Worm (Caenorhabditis elegans) whole organism, young adult: Measurements from ENCODE around the gene B0336.12.

Experiments
- B0035.1 ChIP-seq: sonication (generic microtip); optimal IDR thresholded peaks from 2 replicates; lab custom pipeline; 2016; ENCODE audit warnings: missing genetic modification characterization, mild to moderate bottlenecking, missing compliant biosample characterization, missing genotype, missing genetic modification reagents
- B0336.3 ChIP-seq: fragments of 200-800 bp; sonication (Bioruptor generic); IDR thresholded peaks from 2 replicates; pipeline ENCODE4 v1.3.6; 2022; ENCODE audit warnings: missing genetic modification characterization, missing compliant biosample characterization
- F33H1.4 ChIP-seq: fragments of 200-800 bp; sonication (Bioruptor generic); IDR thresholded peaks from 2 replicates; pipeline ENCODE4 v1.3.6; 2022; ENCODE audit warnings: missing genetic modification reagents, missing genetic modification characterization, missing compliant biosample characterization
- F52B5.7 ChIP-seq: sonication (generic microtip); optimal IDR thresholded peaks from 2 replicates; lab custom pipeline; 2016; ENCODE audit warnings: mild to moderate bottlenecking, missing genetic modification characterization, missing compliant biosample characterization
- T07F8.4 ChIP-seq: sonication (generic microtip); optimal IDR thresholded peaks from 2 replicates; lab custom pipeline; 2016; ENCODE audit warnings: mild to moderate bottlenecking, missing genetic modification characterization, moderate library complexity, missing compliant biosample characterization
- Y95B8A.8 ChIP-seq: fragments of 200-800 bp; sonication (Bioruptor generic); IDR thresholded peaks from 2 replicates; pipeline ENCODE4 v1.3.6; 2022; ENCODE audit warnings: missing genetic modification reagents, missing genetic modification characterization, missing compliant biosample characterization
- ZK185.1 ChIP-seq: sonication (generic microtip); optimal IDR thresholded peaks from 2 replicates; lab custom pipeline; 2016; ENCODE audit warnings: mild to moderate bottlenecking, missing genetic modification characterization, missing compliant biosample characterization; ENCODE audit not compliant: poor library complexity, severe bottlenecking
- ama-1 ChIP-seq, 3 experiments: fragments of 150-350 bp in 1 of 3; sonication (generic microtip) in 2 of 3; optimal IDR thresholded peaks; 2 replicates each; lab custom pipeline; 2014 to 2018; ENCODE audit warnings: missing biosample characterization in 2 of 3, missing genetic modification characterization in 2 of 3, missing genetic modification reagents in 2 of 3
- aptf-3 ChIP-seq: fragments of 200-800 bp; sonication (Bioruptor generic); IDR thresholded peaks from 2 replicates; pipeline ENCODE4 v1.3.6; 2022; ENCODE audit warnings: missing genetic modification characterization, missing compliant biosample characterization
- attf-5 ChIP-seq: fragments of 200-800 bp; sonication (Bioruptor generic); optimal IDR thresholded peaks from 2 replicates; lab custom pipeline; 2018; ENCODE audit warnings: mild to moderate bottlenecking, missing genetic modification characterization, missing compliant biosample characterization
- bed-1 ChIP-seq: fragments of 200-800 bp; sonication (Bioruptor generic); IDR thresholded peaks from 2 replicates; pipeline ENCODE4 v1.3.6; 2022; ENCODE audit warnings: missing genetic modification reagents, missing genetic modification characterization, missing compliant biosample characterization
- cebp-1 ChIP-seq, 2 experiments: fragments of 200-800 bp in 1 of 2; sonication (Bioruptor generic) in 1 of 2; sonication (generic microtip) in 1 of 2; IDR thresholded peaks in 1 of 2; optimal IDR thresholded peaks in 1 of 2; 2 replicates each; pipeline versions ENCODE4 v1.3.6 to Lab custom; 2017 to 2022; ENCODE audit warnings: missing compliant biosample characterization in 2 of 2, missing genetic modification characterization in 2 of 2, mild to moderate bottlenecking in 1 of 2, missing genetic modification reagents in 1 of 2, moderate library complexity in 1 of 2
- ceh-100 ChIP-seq: fragments of 200-800 bp; sonication (Bioruptor generic); IDR thresholded peaks from 2 replicates; pipeline ENCODE4 v1.3.6; 2022; ENCODE audit warnings: missing genetic modification reagents, missing genetic modification characterization, missing compliant biosample characterization
- ceh-91 ChIP-seq: fragments of 200-800 bp; sonication (Bioruptor generic); IDR thresholded peaks from 2 replicates; pipeline ENCODE4 v1.3.6; 2022; ENCODE audit warnings: missing genetic modification reagents, missing genetic modification characterization, missing compliant biosample characterization
- dox-1 ChIP-seq: fragments of 200-800 bp; sonication (Bioruptor generic); IDR thresholded peaks from 2 replicates; pipeline ENCODE4 v1.3.6; 2022; ENCODE audit warnings: missing genetic modification reagents, missing genetic modification characterization, missing compliant biosample characterization
- dpl-1 ChIP-seq: fragments of 150-350 bp; optimal IDR thresholded peaks from 2 replicates; lab custom pipeline; 2014; ENCODE audit warnings: missing biosample characterization, missing genetic modification reagents, missing genetic modification characterization
- efl-1 ChIP-seq: fragments of 150-350 bp; optimal IDR thresholded peaks from 2 replicates; lab custom pipeline; 2014; ENCODE audit warnings: missing biosample characterization, missing genetic modification reagents, missing genetic modification characterization
- fkh-3 ChIP-seq: sonication (generic microtip); optimal IDR thresholded peaks from 2 replicates; lab custom pipeline; 2016; ENCODE audit warnings: mild to moderate bottlenecking, missing genetic modification characterization, missing compliant biosample characterization
- hmg-1.2 ChIP-seq: fragments of 200-800 bp; sonication (Bioruptor generic); IDR thresholded peaks from 2 replicates; pipeline ENCODE4 v1.3.6; 2022; ENCODE audit warnings: missing genetic modification reagents, missing genetic modification characterization, missing compliant biosample characterization
- hmg-20 ChIP-seq: fragments of 200-800 bp; sonication (Bioruptor generic); IDR thresholded peaks from 2 replicates; pipeline ENCODE4 v1.3.6; 2022; ENCODE audit warnings: missing genetic modification reagents, missing genetic modification characterization, missing compliant biosample characterization
- let-526 ChIP-seq: fragments of 200-800 bp; sonication (Bioruptor generic); IDR thresholded peaks from 2 replicates; pipeline ENCODE4 v1.3.6; 2022; ENCODE audit warnings: missing genetic modification reagents, missing genetic modification characterization, missing compliant biosample characterization
- let-607 ChIP-seq, 2 experiments: fragments of 200-800 bp in 1 of 2; sonication (Bioruptor generic) in 1 of 2; sonication (generic microtip) in 1 of 2; optimal IDR thresholded peaks; 2 replicates each; lab custom pipeline; 2016 to 2018; ENCODE audit warnings: mild to moderate bottlenecking in 2 of 2, missing compliant biosample characterization in 2 of 2, missing genetic modification characterization in 2 of 2, moderate library complexity in 2 of 2, missing genotype in 1 of 2
- lin-40 ChIP-seq: sonication (generic microtip); optimal IDR thresholded peaks from 2 replicates; lab custom pipeline; 2016; ENCODE audit warnings: missing genetic modification characterization, mild to moderate bottlenecking, missing compliant biosample characterization, missing genotype, missing genetic modification reagents
- madf-6 ChIP-seq: fragments of 200-800 bp; sonication (Bioruptor generic); IDR thresholded peaks from 2 replicates; pipeline ENCODE4 v1.3.6; 2022; ENCODE audit warnings: missing genetic modification reagents, missing genetic modification characterization, missing compliant biosample characterization
- mes-4 ChIP-seq: sonication (generic microtip); optimal IDR thresholded peaks from 2 replicates; lab custom pipeline; 2016; ENCODE audit warnings: missing genotype, missing genetic modification characterization, missing compliant biosample characterization
- nfya-1 ChIP-seq: sonication (generic microtip); optimal IDR thresholded peaks from 2 replicates; lab custom pipeline; 2017; ENCODE audit warnings: antibody characterized with exemption, missing compliant biosample characterization, missing genetic modification characterization, borderline replicate concordance; ENCODE audit not compliant: insufficient read depth
- nfyb-1 ChIP-seq: fragments of 200-800 bp; sonication (Bioruptor generic); IDR thresholded peaks from 2 replicates; pipeline ENCODE4 v1.3.6; 2022; ENCODE audit warnings: missing genetic modification reagents, missing genetic modification characterization, missing compliant biosample characterization
- nhr-80 ChIP-seq: sonication (generic microtip); optimal IDR thresholded peaks from 2 replicates; lab custom pipeline; 2016; ENCODE audit warnings: missing genetic modification characterization, missing compliant biosample characterization
- snpc-4 ChIP-seq, 5 experiments: fragments of 150-350 bp in 1 of 5; sonication (generic microtip) in 4 of 5; optimal IDR thresholded peaks; 2 replicates each; lab custom pipeline; 2014 to 2018; ENCODE audit warnings: missing genetic modification characterization in 5 of 5, missing biosample characterization in 3 of 5, antibody characterized with exemption in 2 of 5, mild to moderate bottlenecking in 2 of 5, missing compliant biosample characterization in 2 of 5, missing genotype in 2 of 5, moderate library complexity in 2 of 5, missing genetic modification reagents in 1 of 5
- tbp1 ChIP-seq: fragments of 200-800 bp; sonication (Bioruptor generic); optimal IDR thresholded peaks from 2 replicates; lab custom pipeline; 2018; ENCODE audit warnings: mild to moderate bottlenecking, missing genetic modification characterization, missing compliant biosample characterization
- tlf-1 ChIP-seq: fragments of 200-800 bp; sonication (Bioruptor generic); optimal IDR thresholded peaks from 2 replicates; lab custom pipeline; 2018; ENCODE audit warnings: mild to moderate bottlenecking, missing genetic modification characterization, missing compliant biosample characterization
- unc-130 ChIP-seq: sonication (generic microtip); optimal IDR thresholded peaks from 2 replicates; lab custom pipeline; 2016; ENCODE audit warnings: missing genetic modification reagents, missing genetic modification characterization, missing compliant biosample characterization
- zfh-2 ChIP-seq: fragments of 200-800 bp; sonication (Bioruptor generic); conservative IDR thresholded peaks from 2 replicates; pipeline ENCODE4 v1.3.6; 2022; ENCODE audit warnings: missing genetic modification reagents, missing genetic modification characterization, missing compliant biosample characterization
- ztf-26 ChIP-seq: sonication (generic microtip); optimal IDR thresholded peaks from 2 replicates; lab custom pipeline; 2017; ENCODE audit warnings: missing genetic modification characterization, missing compliant biosample characterization

The B0336.12 gene

ce11 chrIII:5714984-5715454 is 5.1 kb upstream of the B0336.12 start (continued):
- TF ChIP-seq nfyb-1 (GFP tag; lab: Robert Waterston, UW) (0 out of 2 replicates have a peak, but pooled peaks have one; percentile 11), F33H1.4 (GFP tag; lab: Robert Waterston, UW) (no peak), nfya-1 (tag; lab: Kevin White, UChicago) (no peak), unc-130 (GFP tag; lab: Kevin White, UChicago) (no peak)

DNA sequence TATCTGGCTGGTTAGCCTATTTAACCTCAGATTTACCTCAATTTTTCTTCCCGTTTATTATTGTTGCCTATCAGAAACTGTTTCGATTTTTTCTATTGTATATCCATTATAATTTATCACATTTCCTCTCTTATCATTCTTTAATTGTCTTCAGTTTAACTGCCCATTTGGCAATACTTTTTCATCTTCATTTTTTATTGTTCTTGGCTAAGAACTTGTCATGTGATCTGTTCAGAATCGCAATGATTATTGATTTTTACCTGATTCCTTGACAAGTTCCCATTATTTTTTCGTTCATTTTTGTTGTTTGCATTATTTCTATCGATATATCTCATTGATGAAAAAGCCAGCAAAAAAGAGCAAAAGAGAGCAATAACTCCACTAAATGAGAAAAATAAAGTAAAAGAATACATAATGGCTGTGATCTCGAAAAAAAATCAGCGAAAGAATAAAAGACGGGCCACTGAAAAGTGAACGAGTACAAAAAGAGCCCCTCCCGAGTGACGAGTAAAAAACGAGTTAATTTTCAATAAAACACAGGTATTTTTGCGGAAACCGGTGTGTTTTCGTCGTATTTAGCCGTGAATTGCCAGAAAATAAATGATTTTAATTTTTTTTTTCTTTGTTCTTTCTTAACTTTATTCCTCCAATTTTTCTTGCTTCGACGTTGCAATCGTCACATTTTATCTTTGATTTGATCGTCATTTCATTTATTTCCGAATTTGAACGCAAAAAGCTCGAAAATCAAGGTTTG is 4.5 kb upstream of the B0336.12 start, which contains the start of gene arf-1:
TSS of gene arf-1 (plus strand) at position 657 of the 754 bp plus-strand sequence.
- peak; percentile 84 for TF ChIP-seq B0336.3 (GFP tag; lab: Robert Waterston, UW)
- no peak for TF ChIP-seq bed-1 (GFP tag; lab: Robert Waterston, UW)
- no peak for TF ChIP-seq dpl-1 (GFP tag; lab: Kevin White, UChicago)
- TF ChIP-seq tlf-1 (GFP tag; lab: Kevin White, UChicago) = peak; percentile 30
- no peak for TF ChIP-seq mes-4 (tag; lab: Kevin White, UChicago)
- no peak for TF ChIP-seq hmg-20 (GFP tag; lab: Robert Waterston, UW)
- no peak for TF ChIP-seq B0035.1 (tag; lab: Kevin White, UChicago)
- peak; percentile 11 for TF ChIP-seq ama-1 (optimal IDR thresholded peaks at IDR 0.05; lab: Kevin White, UChicago)
- TF ChIP-seq ama-1 (GFP tag; optimal IDR thresholded peaks at IDR 0.05; lab: Kevin White, UChicago) = peak in 1 of 2 experiments; percentile 84

DNA sequence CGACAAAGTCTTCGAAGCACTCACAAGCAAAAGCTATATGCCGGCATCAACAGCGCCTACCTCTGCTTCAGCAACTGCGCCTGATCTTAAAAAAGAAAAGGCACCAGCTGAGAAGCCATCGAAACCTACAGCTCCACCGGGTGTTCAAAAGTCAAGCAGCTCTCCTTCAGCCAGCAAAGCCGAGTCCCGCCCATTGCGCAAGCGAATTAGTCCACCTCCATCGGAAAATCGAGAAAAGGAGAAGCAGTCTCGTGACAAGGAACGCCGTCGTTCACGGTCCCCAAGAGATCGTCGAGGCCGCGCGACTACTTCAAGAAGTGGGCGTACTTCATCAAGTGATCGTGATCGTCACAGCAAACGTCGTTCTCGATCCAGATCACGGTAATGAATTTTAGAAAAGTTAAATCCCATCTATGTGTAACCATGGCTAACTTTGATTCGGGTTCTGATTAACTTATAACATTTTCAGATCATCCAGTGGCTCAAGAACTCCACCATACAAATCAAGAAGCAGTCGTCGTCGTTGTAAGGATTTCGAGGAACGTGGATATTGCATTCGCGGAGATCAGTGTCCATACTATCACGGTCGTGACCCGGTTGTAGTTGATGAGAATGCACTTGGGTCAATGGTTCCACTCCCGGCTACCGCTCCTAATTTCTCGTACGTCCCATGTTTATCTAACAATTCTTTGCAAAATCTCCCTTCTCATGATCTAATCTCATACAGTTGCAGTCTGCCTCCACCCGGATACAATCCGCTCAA is 2.1 kb upstream of the B0336.12 start:
- TF ChIP-seq efl-1 (GFP tag; lab: Kevin White, UChicago) (no peak), zfh-2 (GFP tag; lab: Robert Waterston, UW) (peak; percentile 58; the same call in 1 of the 2 replicates), let-526 (GFP tag; lab: Robert Waterston, UW) (no peak), fkh-3 (tag; lab: Kevin White, UChicago) (no peak), B0336.3 (GFP tag; lab: Robert Waterston, UW) (0 out of 2 replicates have a peak, but pooled peaks have one; percentile 25), F52B5.7 (no peak), ceh-91 (GFP tag; lab: Robert Waterston, UW) (no peak), bed-1 (GFP tag; lab: Robert Waterston, UW) (no peak), let-607 (tag; optimal IDR thresholded peaks at IDR 0.05; lab: Kevin White, UChicago) (no peak)

ce11 chrIII:5711242-5711641 is 1.3 kb upstream of the B0336.12 start, which contains the start of gene rbm-26:
Gene rbm-26, plus strand, starts transcription at chrIII:5711542.
- TF ChIP-seq T07F8.4 (tag; lab: Kevin White, UChicago) = no peak
- no peak for TF ChIP-seq cebp-1 (GFP tag; IDR thresholded peaks at IDR 0.05; lab: Robert Waterston, UW)
- TF ChIP-seq cebp-1 (tag; optimal IDR thresholded peaks at IDR 0.05; lab: Kevin White, UChicago) = peak; percentile 82

DNA sequence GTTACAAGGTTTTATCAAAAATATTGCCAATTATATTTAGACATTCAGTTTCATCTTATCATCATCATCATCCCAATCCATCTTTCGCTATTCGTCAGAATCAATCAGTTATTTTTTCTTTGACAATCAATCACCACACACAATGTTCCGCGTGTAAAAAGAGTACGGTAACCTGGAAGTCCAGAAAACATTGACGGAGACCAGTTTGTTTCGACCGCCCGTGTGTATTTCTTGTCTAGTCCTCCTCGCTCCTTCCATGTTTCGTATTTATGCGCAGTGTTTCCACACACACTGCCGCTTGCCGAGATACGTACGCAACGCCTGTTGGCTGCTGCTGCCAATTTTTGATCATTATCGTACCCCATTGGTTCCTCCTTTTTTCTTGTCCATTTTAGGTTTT is 731 bp upstream of the B0336.12 start:
- TF ChIP-seq snpc-4 (GFP tag; optimal IDR thresholded peaks at IDR 0.05; lab: Kevin White, UChicago) (no peak), snpc-4 (tag; optimal IDR thresholded peaks at IDR 0.05; lab: Kevin White, UChicago) (peak in 1 of 4 experiments; percentile 44), lin-40 (tag; lab: Kevin White, UChicago) (peak; percentile 10), nhr-80 (peak; percentile 83), let-607 (tag; optimal IDR thresholded peaks at IDR 0.05; lab: Kevin White, UChicago) (peak in 1 of 2 experiments; percentile 40), madf-6 (peak; percentile 25; the same call in 1 of the 2 replicates), dox-1 (GFP tag; lab: Robert Waterston, UW) (0 out of 2 replicates have a peak, but pooled peaks have one; percentile 20), tbp1 (GFP tag; lab: Kevin White, UChicago) (peak; percentile 6), Y95B8A.8 (GFP tag; lab: Robert Waterston, UW) (no peak), ztf-26 (tag; lab: Kevin White, UChicago) (peak; percentile 29), B0336.3 (GFP tag; lab: Robert Waterston, UW) (peak; percentile 48; the same call in 1 of the 2 replicates), hmg-1.2 (GFP tag; lab: Robert Waterston, UW) (no peak), aptf-3 (GFP tag; lab: Robert Waterston, UW) (no peak), ama-1 (optimal IDR thresholded peaks at IDR 0.05; lab: Kevin White, UChicago) (no peak), ama-1 (GFP tag; optimal IDR thresholded peaks at IDR 0.05; lab: Kevin White, UChicago) (peak in 1 of 2 experiments; percentile 22), ceh-100 (GFP tag; lab: Robert Waterston, UW) (no peak), ZK185.1 (tag; lab: Kevin White, UChicago) (no peak), attf-5 (GFP tag; lab: Kevin White, UChicago) (peak; percentile 12)
